Fruit fly (Drosophila melanogaster) whole organism, embryonic: ENCODE data around the gene CG6005.

Experiments used
- Ada2b ChIP-seq: fragments of 200-800 bp; sonication (Bioruptor generic); IDR thresholded peaks from 2 replicates; pipeline ENCODE4 v1.3.6; 2022; ENCODE audit warnings: missing biosample characterization, missing genetic modification characterization
- BtbVII ChIP-seq: fragments of 200-800 bp; sonication (Bioruptor generic); optimal IDR thresholded peaks from 3 replicates; lab custom pipeline; 2017; ENCODE audit warnings: missing biosample characterization, mild to moderate bottlenecking, missing genetic modification characterization
- Bteb2 ChIP-seq: fragments of 200-800 bp; sonication (Bioruptor generic); optimal IDR thresholded peaks from 2 replicates; lab custom pipeline; 2016; ENCODE audit warnings: missing biosample characterization, missing genetic modification characterization
- CG10274 ChIP-seq: fragments of 200-800 bp; sonication (Bioruptor generic); optimal IDR thresholded peaks from 3 replicates; lab custom pipeline; 2017; ENCODE audit warnings: missing biosample characterization, mild to moderate bottlenecking, missing genetic modification characterization
- CG11093 ChIP-seq: fragments of 200-800 bp; sonication (Bioruptor generic); IDR thresholded peaks from 3 replicates; pipeline ENCODE4 v1.3.6; 2022; ENCODE audit warnings: missing biosample characterization, missing genetic modification characterization
- CG11504 ChIP-seq: fragments of 200-800 bp; sonication (Bioruptor generic); optimal IDR thresholded peaks from 3 replicates; lab custom pipeline; 2019; ENCODE audit warnings: missing biosample characterization, mild to moderate bottlenecking, missing genetic modification characterization, moderate library complexity
- CG11723 ChIP-seq: fragments of 200-800 bp; sonication (Bioruptor generic); optimal IDR thresholded peaks from 2 replicates; lab custom pipeline; 2017; ENCODE audit warnings: missing biosample characterization, mild to moderate bottlenecking, missing genetic modification characterization
- CG12219 ChIP-seq: fragments of 200-800 bp; sonication (Bioruptor generic); optimal IDR thresholded peaks from 3 replicates; lab custom pipeline; 2018; ENCODE audit warnings: missing biosample characterization, mild to moderate bottlenecking, missing genetic modification characterization
- CG12299 ChIP-seq: fragments of 200-800 bp; sonication (Bioruptor generic); optimal IDR thresholded peaks from 2 replicates; lab custom pipeline; 2018; ENCODE audit warnings: missing biosample characterization, mild to moderate bottlenecking, missing genetic modification characterization
- CG12769 ChIP-seq: fragments of 200-800 bp; sonication (Bioruptor generic); optimal IDR thresholded peaks from 2 replicates; lab custom pipeline; 2019; ENCODE audit warnings: missing biosample characterization, mild to moderate bottlenecking, missing genetic modification characterization, moderate library complexity
- CG13424 ChIP-seq: fragments of 200-800 bp; sonication (Bioruptor generic); optimal IDR thresholded peaks from 2 replicates; lab custom pipeline; 2019; ENCODE audit warnings: missing biosample characterization, mild to moderate bottlenecking, missing genetic modification characterization, moderate library complexity
- CG1602 ChIP-seq: fragments of 200-800 bp; sonication (Bioruptor generic); optimal IDR thresholded peaks from 3 replicates; lab custom pipeline; 2016; ENCODE audit warnings: missing biosample characterization, missing genetic modification characterization
- CG30431 ChIP-seq: fragments of 200-800 bp; sonication (Bioruptor generic); optimal IDR thresholded peaks from 2 replicates; lab custom pipeline; 2017; ENCODE audit warnings: missing biosample characterization, missing genetic modification characterization
- CG34224 ChIP-seq: fragments of 200-800 bp; sonication (Bioruptor generic); IDR thresholded peaks from 3 replicates; pipeline ENCODE4 v1.3.6; 2022; ENCODE audit warnings: missing biosample characterization, missing genetic modification characterization; ENCODE audit not compliant: partially characterized antibody
- CG4617 ChIP-seq: fragments of 200-800 bp; sonication (Bioruptor generic); optimal IDR thresholded peaks from 3 replicates; lab custom pipeline; 2016; ENCODE audit warnings: missing biosample characterization, missing genetic modification characterization, borderline replicate concordance
- CG6272 ChIP-seq: fragments of 200-800 bp; sonication (Bioruptor generic); IDR thresholded peaks from 2 replicates; pipeline ENCODE4 v1.3.6; 2022; ENCODE audit warnings: missing biosample characterization, missing genetic modification characterization
- CG6813 ChIP-seq: fragments of 200-800 bp; sonication (Bioruptor generic); optimal IDR thresholded peaks from 2 replicates; lab custom pipeline; 2017; ENCODE audit warnings: missing biosample characterization, missing genetic modification characterization, mild to moderate bottlenecking, moderate library complexity, missing genetic modification reagents
- CG8944 ChIP-seq: fragments of 200-800 bp; sonication (Bioruptor generic); optimal IDR thresholded peaks from 3 replicates; lab custom pipeline; 2016; ENCODE audit warnings: missing biosample characterization, missing genetic modification characterization
- CG9932 ChIP-seq: fragments of 200-800 bp; sonication (Bioruptor generic); IDR thresholded peaks from 2 replicates; pipeline ENCODE4 v1.3.6; 2022; ENCODE audit warnings: missing biosample characterization, missing genetic modification characterization
- Chrac-16 ChIP-seq: fragments of 200-800 bp; sonication (Bioruptor generic); optimal IDR thresholded peaks from 3 replicates; lab custom pipeline; 2016; ENCODE audit warnings: missing biosample characterization, missing genetic modification characterization
- Dbx ChIP-seq: fragments of 200-800 bp; sonication (Bioruptor generic); IDR thresholded peaks from 3 replicates; pipeline ENCODE4 v1.3.6; 2022; ENCODE audit warnings: missing biosample characterization, missing genetic modification characterization
- Fer3 ChIP-seq: fragments of 200-800 bp; sonication (Bioruptor generic); optimal IDR thresholded peaks from 2 replicates; lab custom pipeline; 2018; ENCODE audit warnings: missing biosample characterization, mild to moderate bottlenecking, missing genetic modification characterization, moderate library complexity
- H2.0 ChIP-seq: fragments of 200-800 bp; sonication (Bioruptor generic); IDR thresholded peaks from 2 replicates; pipeline ENCODE4 v1.3.6; 2022; ENCODE audit warnings: missing biosample characterization, missing genetic modification characterization
- HLH3B ChIP-seq: fragments of 200-800 bp; sonication (Bioruptor generic); IDR thresholded peaks from 2 replicates; pipeline ENCODE4 v1.3.6; 2022; ENCODE audit warnings: missing biosample characterization, missing genetic modification characterization
- HLH54F ChIP-seq: fragments of 200-800 bp; sonication (Bioruptor generic); optimal IDR thresholded peaks from 3 replicates; lab custom pipeline; 2016; ENCODE audit warnings: missing biosample characterization, missing genetic modification characterization
- Hr39 ChIP-seq: fragments of >200 bp; optimal IDR thresholded peaks from 2 replicates; lab custom pipeline; 2017
- MBD-R2 ChIP-seq: fragments of 200-800 bp; sonication (Bioruptor generic); IDR thresholded peaks from 2 replicates; pipeline ENCODE4 v1.3.6; 2022; ENCODE audit warnings: missing biosample characterization, missing genetic modification characterization
- Meics ChIP-seq: fragments of 200-800 bp; sonication (Bioruptor generic); optimal IDR thresholded peaks from 2 replicates; lab custom pipeline; 2017; ENCODE audit warnings: missing biosample characterization, mild to moderate bottlenecking, missing genetic modification characterization
- Sin3A ChIP-seq: fragments of >200 bp; optimal IDR thresholded peaks from 2 replicates; lab custom pipeline; 2018
- Spps ChIP-seq: fragments of 200-800 bp; sonication (Bioruptor generic); optimal IDR thresholded peaks from 2 replicates; lab custom pipeline; 2018; ENCODE audit warnings: missing biosample characterization, mild to moderate bottlenecking, missing genetic modification characterization
- br ChIP-seq: fragments of >200 bp; optimal IDR thresholded peaks from 2 replicates; lab custom pipeline; 2017
- crc ChIP-seq: fragments of 200-800 bp; sonication (Bioruptor generic); optimal IDR thresholded peaks from 2 replicates; lab custom pipeline; 2016; ENCODE audit warnings: missing biosample characterization, missing genetic modification characterization
- dimm ChIP-seq: fragments of 200-800 bp; sonication (Bioruptor generic); IDR thresholded peaks from 2 replicates; pipeline ENCODE4 v1.3.6; 2022; ENCODE audit warnings: missing biosample characterization, missing genetic modification characterization
- emc ChIP-seq: fragments of 200-800 bp; sonication (Bioruptor generic); optimal IDR thresholded peaks from 2 replicates; lab custom pipeline; 2016; ENCODE audit warnings: missing biosample characterization, missing genetic modification characterization
- ewg ChIP-seq: fragments of 200-800 bp; sonication (Bioruptor generic); optimal IDR thresholded peaks from 3 replicates; lab custom pipeline; 2017; ENCODE audit warnings: mild to moderate bottlenecking, missing biosample characterization, missing genetic modification reagents, missing genetic modification characterization
- fd102C ChIP-seq: fragments of 200-800 bp; sonication (Bioruptor generic); optimal IDR thresholded peaks from 2 replicates; lab custom pipeline; 2018; ENCODE audit warnings: missing biosample characterization, mild to moderate bottlenecking, missing genetic modification characterization, moderate library complexity
- hb ChIP-seq: fragments of 200-800 bp; sonication (Bioruptor generic); IDR thresholded peaks from 3 replicates; pipeline ENCODE4 v1.3.6; 2022; ENCODE audit warnings: missing biosample characterization, missing genetic modification characterization; ENCODE audit not compliant: partially characterized antibody
- kay ChIP-seq: fragments of 200-800 bp; sonication (Bioruptor generic); optimal IDR thresholded peaks from 2 replicates; lab custom pipeline; 2016; ENCODE audit warnings: missing biosample characterization, missing genetic modification characterization
- ken ChIP-seq: fragments of 200-800 bp; sonication (Bioruptor generic); IDR thresholded peaks from 3 replicates; pipeline ENCODE4 v1.3.6; 2022; ENCODE audit warnings: missing biosample characterization, missing genetic modification characterization
- klu ChIP-seq: fragments of 200-800 bp; sonication (Bioruptor generic); IDR thresholded peaks from 2 replicates; pipeline ENCODE4 v1.3.6; 2022; ENCODE audit warnings: missing biosample characterization, missing genetic modification characterization
- lilli ChIP-seq: fragments of 200-800 bp; sonication (Bioruptor generic); optimal IDR thresholded peaks from 3 replicates; lab custom pipeline; 2016; ENCODE audit warnings: missing biosample characterization, missing genetic modification characterization
- mld ChIP-seq: fragments of 200-800 bp; sonication (Bioruptor generic); IDR thresholded peaks from 3 replicates; pipeline ENCODE4 v1.3.6; 2022; ENCODE audit warnings: missing biosample characterization, missing genetic modification characterization; ENCODE audit not compliant: partially characterized antibody
- oc ChIP-seq: fragments of 200-800 bp; sonication (Bioruptor generic); optimal IDR thresholded peaks from 2 replicates; lab custom pipeline; 2018; ENCODE audit warnings: missing biosample characterization, mild to moderate bottlenecking, missing genetic modification characterization, moderate library complexity
- row ChIP-seq: fragments of 200-800 bp; sonication (Bioruptor generic); IDR thresholded peaks from 3 replicates; pipeline ENCODE4 v1.3.6; 2022; ENCODE audit warnings: missing biosample characterization, missing genetic modification characterization
- slbo ChIP-seq: fragments of 200-800 bp; sonication (Bioruptor generic); IDR thresholded peaks from 2 replicates; pipeline ENCODE4 v1.3.6; 2022; ENCODE audit warnings: missing biosample characterization, missing genetic modification characterization
- slp2 ChIP-seq: fragments of 200-800 bp; sonication (Bioruptor generic); optimal IDR thresholded peaks from 2 replicates; lab custom pipeline; 2016; ENCODE audit warnings: missing biosample characterization, missing genetic modification characterization
- stwl ChIP-seq: fragments of 200-800 bp; sonication (Bioruptor generic); optimal IDR thresholded peaks from 3 replicates; lab custom pipeline; 2018; ENCODE audit warnings: missing biosample characterization, mild to moderate bottlenecking, missing genetic modification characterization, moderate library complexity
- trh ChIP-seq: fragments of 200-800 bp; sonication (Bioruptor generic); optimal IDR thresholded peaks from 2 replicates; lab custom pipeline; 2016; ENCODE audit warnings: missing biosample characterization, missing genetic modification characterization
- tup ChIP-seq: fragments of 200-800 bp; sonication (Bioruptor generic); optimal IDR thresholded peaks from 2 replicates; lab custom pipeline; 2016; ENCODE audit warnings: missing biosample characterization, mild to moderate bottlenecking, missing genetic modification characterization, moderate library complexity
- yki ChIP-seq: fragments of >200 bp; optimal IDR thresholded peaks from 3 replicates; lab custom pipeline; 2018
- zen ChIP-seq: fragments of 200-800 bp; sonication (Bioruptor generic); optimal IDR thresholded peaks from 3 replicates; lab custom pipeline; 2018; ENCODE audit warnings: missing biosample characterization, mild to moderate bottlenecking, missing genetic modification characterization, moderate library complexity

The CG6005 gene

DNA sequence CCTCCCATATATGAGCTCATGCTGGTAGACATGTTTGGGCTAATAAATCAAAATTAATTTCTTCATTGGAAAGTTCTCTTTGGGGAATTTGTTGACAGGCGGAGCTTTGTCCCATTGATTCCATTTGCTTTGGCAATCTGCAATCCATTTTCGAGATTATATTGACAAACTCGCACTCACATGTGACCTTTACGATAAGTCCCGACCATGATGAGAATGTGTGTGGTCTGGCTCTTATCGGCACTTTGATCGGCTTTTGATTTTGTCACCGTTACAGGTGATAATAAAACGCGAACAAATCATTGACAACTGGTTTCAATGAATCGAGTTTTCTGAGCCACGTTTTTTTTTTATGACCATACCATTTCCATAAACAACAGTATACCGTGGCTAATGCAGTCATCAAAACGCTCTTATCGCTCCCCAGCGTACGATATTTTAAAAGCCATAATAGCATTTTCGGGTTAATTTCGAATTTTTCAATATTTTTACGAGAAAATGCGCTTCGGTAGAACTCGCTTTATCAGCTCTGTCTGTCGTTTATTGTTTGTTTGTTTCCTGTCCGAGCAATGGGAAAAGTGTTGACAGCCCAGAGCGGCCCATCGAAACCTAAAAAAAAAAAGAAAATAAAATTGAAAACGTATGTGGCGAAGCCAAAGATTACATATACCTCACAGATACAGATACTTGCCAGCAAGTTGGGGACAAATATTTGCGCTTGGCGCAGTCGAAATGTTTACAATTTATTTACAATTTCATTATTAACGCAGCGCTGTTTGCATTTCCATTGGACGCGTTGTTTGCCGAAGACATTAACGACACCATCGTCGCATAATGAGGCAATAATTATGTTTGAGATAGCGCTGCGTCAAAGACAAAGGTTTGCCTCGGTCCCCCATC lies 26.2 kb downstream of the CG6005 start (continued):
- TF ChIP-seq CG30431 (GFP tag; lab: Kevin White, UChicago) (peak; percentile 57), CG8944 (GFP tag; lab: Kevin White, UChicago) (no peak), emc (GFP tag; lab: Kevin White, UChicago) (no peak), yki (no peak), Dbx (GFP tag; lab: Robert Waterston, UW) (no peak), CG13424 (tag; lab: Kevin White, UChicago) (peak; percentile 77), stwl (tag; lab: Kevin White, UChicago) (no peak), ken (GFP tag; lab: Robert Waterston, UW) (peak; percentile 54; the same call in 2 of the 3 replicates), fd102C (GFP tag; lab: Kevin White, UChicago) (peak; percentile 90), lilli (GFP tag; lab: Kevin White, UChicago) (peak; percentile 1), CG1602 (GFP tag; lab: Kevin White, UChicago) (peak; percentile 56), slbo (no peak), MBD-R2 (no peak), oc (tag; lab: Kevin White, UChicago) (peak; percentile 87), CG10274 (GFP tag; lab: Kevin White, UChicago) (no peak), kay (GFP tag; lab: Kevin White, UChicago) (no peak), CG12219 (peak; percentile 82), Meics (GFP tag; lab: Kevin White, UChicago) (no peak), slp2 (GFP tag; lab: Kevin White, UChicago) (peak; percentile 17), Ada2b (GFP tag; lab: Robert Waterston, UW) (no peak), crc (GFP tag; lab: Kevin White, UChicago) (no peak), CG12769 (no peak), HLH3B (GFP tag; lab: Robert Waterston, UW) (peak; percentile 52; the same call in 1 of the 2 replicates), H2.0 (GFP tag; lab: Robert Waterston, UW) (no peak), CG11504 (peak; percentile 49), tup (peak; percentile 74), CG11723 (GFP tag; lab: Kevin White, UChicago) (peak; percentile 93), dimm (GFP tag; lab: Robert Waterston, UW) (peak; percentile 28; the same call in 1 of the 2 replicates), Bteb2 (GFP tag; lab: Kevin White, UChicago) (peak; percentile 26), zen (tag; lab: Kevin White, UChicago) (no peak), row (GFP tag; lab: Robert Waterston, UW) (no peak), Spps (tag; lab: Kevin White, UChicago) (peak; percentile 57), CG4617 (GFP tag; lab: Kevin White, UChicago) (peak; percentile 33), BtbVII (GFP tag; lab: Kevin White, UChicago) (peak; percentile 48), klu (GFP tag; lab: Robert Waterston, UW) (no peak), HLH54F (no peak), Hr39 (lab: Kevin White, UChicago) (no peak), Fer3 (tag; lab: Kevin White, UChicago) (no peak), CG6272 (GFP tag; lab: Robert Waterston, UW) (no peak), trh (no peak), br (lab: Kevin White, UChicago) (no peak), Chrac-16 (GFP tag; lab: Kevin White, UChicago) (no peak), CG6813 (peak; percentile 79), CG12299 (tag; lab: Kevin White, UChicago) (peak; percentile 86), hb (no peak), CG11093 (peak; percentile 10; the same call in 1 of the 3 replicates), ewg (GFP tag; lab: Kevin White, UChicago) (peak; percentile 80), CG34224 (no peak), Sin3A (lab: Kevin White, UChicago) (no peak), CG9932 (GFP tag; lab: Robert Waterston, UW) (no peak), mld (no peak)
